Fruit fly (Drosophila melanogaster) whole organism, larva: ENCODE measurements around the gene ci.
A peak's percentile ranks its signal among the peaks of the same experiment; 100 is the strongest.

ENCODE experiments used
- noc ChIP-seq: fragments of 200-800 bp; sonication (Bioruptor generic); optimal IDR thresholded peaks from 3 replicates; lab custom pipeline; 2019; ENCODE audit warnings: missing biosample characterization, mild to moderate bottlenecking, missing genetic modification characterization, moderate library complexity

The ci gene

dm6 chr4:56242-57159 is at the start of gene ci:
Gene ci (minus strand): TSS chr4:57041.
- no peak for TF ChIP-seq noc

dm6 chr4:102155-102554 is 45.3 kb upstream of the ci start:
- TF ChIP-seq noc, result no peak

dm6 chr4:92000-92399 is 35.2 kb upstream of the ci start:
- TF ChIP-seq noc, result no peak

dm6 chr4:89709-90108 is 32.9 kb upstream of the ci start:
- no peak for TF ChIP-seq noc

- no peak for TF ChIP-seq noc
These were observed 30.4 kb upstream of the ci start for dm6 chr4:87278-87677.

dm6 chr4:84868-85267 is 28.0 kb upstream of the ci start:
- no peak for TF ChIP-seq noc

dm6 chr4:76157-76556 is 19.3 kb upstream of the ci start:
- no peak for TF ChIP-seq noc

dm6 chr4:70127-70904 is 13.5 kb upstream of the ci start:
- TF ChIP-seq noc, result no peak

- peak; percentile 44 for TF ChIP-seq noc
These were observed 12.3 kb upstream of the ci start, which contains the start of gene pan for dm6 chr4:68949-69742. Gene pan (plus strand): TSS chr4:69326.

dm6 chr4:68184-68948 is 11.5 kb upstream of the ci start:
- no peak for TF ChIP-seq noc

dm6 chr4:67063-67684 is 10.3 kb upstream of the ci start, which contains the start of gene RpS3A:
Gene RpS3A (minus strand): TSS chr4:67207.
- peak; percentile 67 for TF ChIP-seq noc

dm6 chr4:63307-63706 is 6.5 kb upstream of the ci start:
- TF ChIP-seq noc, result no peak

- TF ChIP-seq noc, result no peak
These were observed 5.7 kb upstream of the ci start for dm6 chr4:62538-62937.

- TF ChIP-seq noc, result no peak
These were observed 3.5 kb upstream of the ci start for dm6 chr4:60001-60997.
